Fruit fly (Drosophila melanogaster) whole organism, pupa: Measurements from ENCODE around the gene CG5861.
A peak's percentile ranks its signal among the peaks of the same experiment; 100 is the strongest.

Experiments used
- CG10348 ChIP-seq: fragments of 200-800 bp; sonication (Bioruptor generic); IDR thresholded peaks from 2 replicates; pipeline ENCODE4 v1.3.6; 2022; ENCODE audit warnings: missing biosample characterization, missing genetic modification characterization
- CG12605 ChIP-seq: fragments of 200-800 bp; sonication (Bioruptor generic); IDR thresholded peaks from 2 replicates; pipeline ENCODE4 v1.3.6; 2022; ENCODE audit warnings: missing biosample characterization, missing genetic modification characterization
- CG13204 ChIP-seq: fragments of 200-800 bp; sonication (Bioruptor generic); optimal IDR thresholded peaks from 2 replicates; lab custom pipeline; 2018; ENCODE audit warnings: missing biosample characterization, mild to moderate bottlenecking, missing genetic modification characterization, moderate library complexity
- CG14655 ChIP-seq: fragments of 200-800 bp; sonication (Bioruptor generic); optimal IDR thresholded peaks from 3 replicates; lab custom pipeline; 2017; ENCODE audit warnings: mild to moderate bottlenecking, missing biosample characterization, missing genetic modification reagents, missing genetic modification characterization
- CG15710 ChIP-seq: fragments of 200-800 bp; sonication (Bioruptor generic); optimal IDR thresholded peaks from 2 replicates; lab custom pipeline; 2018; ENCODE audit warnings: missing biosample characterization, mild to moderate bottlenecking, missing genetic modification characterization, moderate library complexity
- CG17806 ChIP-seq: fragments of 200-800 bp; sonication (Bioruptor generic); optimal IDR thresholded peaks from 2 replicates; lab custom pipeline; 2018; ENCODE audit warnings: missing biosample characterization, mild to moderate bottlenecking, missing genetic modification characterization, moderate library complexity
- CG32121 ChIP-seq: fragments of 200-800 bp; sonication (Bioruptor generic); IDR thresholded peaks from 2 replicates; pipeline ENCODE4 v1.3.6; 2022; ENCODE audit warnings: missing biosample characterization, missing genetic modification characterization
- CG34367 ChIP-seq: fragments of 200-800 bp; sonication (Bioruptor generic); optimal IDR thresholded peaks from 2 replicates; lab custom pipeline; 2018; ENCODE audit warnings: missing biosample characterization, mild to moderate bottlenecking, missing genetic modification characterization
- CG4496 ChIP-seq: fragments of 200-800 bp; sonication (Bioruptor generic); IDR thresholded peaks from 3 replicates; pipeline ENCODE4 v1.3.6; 2022; ENCODE audit warnings: missing biosample characterization, missing genetic modification characterization
- CG8159 ChIP-seq: fragments of 200-800 bp; sonication (Bioruptor generic); optimal IDR thresholded peaks from 3 replicates; lab custom pipeline; 2018; ENCODE audit warnings: missing biosample characterization, mild to moderate bottlenecking, missing genetic modification characterization, moderate library complexity
- CG8301 ChIP-seq: fragments of 200-800 bp; sonication (Bioruptor generic); optimal IDR thresholded peaks from 2 replicates; lab custom pipeline; 2018; ENCODE audit warnings: missing biosample characterization, mild to moderate bottlenecking, missing genetic modification characterization
- CG9948 ChIP-seq: fragments of 200-800 bp; sonication (Bioruptor generic); optimal IDR thresholded peaks from 2 replicates; lab custom pipeline; 2018; ENCODE audit warnings: missing biosample characterization, mild to moderate bottlenecking, missing genetic modification characterization, moderate library complexity
- D1 ChIP-seq: fragments of 200-800 bp; sonication (Bioruptor generic); optimal IDR thresholded peaks from 2 replicates; lab custom pipeline; 2018; ENCODE audit warnings: missing biosample characterization, mild to moderate bottlenecking, missing genetic modification characterization, moderate library complexity
- EcR ChIP-seq: fragments of 200-800 bp; sonication (Bioruptor generic); optimal IDR thresholded peaks from 3 replicates; lab custom pipeline; 2019; ENCODE audit warnings: missing biosample characterization, missing genetic modification characterization, mild to moderate bottlenecking, moderate library complexity, missing genetic modification reagents
- Ets98B ChIP-seq: fragments of 200-800 bp; sonication (Bioruptor generic); IDR thresholded peaks from 2 replicates; pipeline ENCODE4 v1.3.6; 2022; ENCODE audit warnings: missing biosample characterization, missing genetic modification characterization
- Pif1A ChIP-seq: fragments of 200-800 bp; sonication (Bioruptor generic); optimal IDR thresholded peaks from 3 replicates; lab custom pipeline; 2016; ENCODE audit warnings: missing biosample characterization, missing genetic modification characterization
- Pif1B ChIP-seq: fragments of 200-800 bp; sonication (Bioruptor generic); optimal IDR thresholded peaks from 3 replicates; lab custom pipeline; 2016; ENCODE audit warnings: missing biosample characterization, missing genetic modification characterization
- Snoo ChIP-seq: fragments of 200-800 bp; sonication (Bioruptor generic); optimal IDR thresholded peaks from 3 replicates; lab custom pipeline; 2017; ENCODE audit warnings: missing biosample characterization, mild to moderate bottlenecking, missing genetic modification characterization, inconsistent platforms
- fd96Ca ChIP-seq: fragments of 200-800 bp; sonication (Bioruptor generic); IDR thresholded peaks from 3 replicates; pipeline ENCODE4 v1.3.6; 2022; ENCODE audit warnings: missing biosample characterization, missing genetic modification characterization
- gl ChIP-seq: fragments of 200-800 bp; sonication (Bioruptor generic); optimal IDR thresholded peaks from 2 replicates; lab custom pipeline; 2018; ENCODE audit warnings: missing biosample characterization, mild to moderate bottlenecking, missing genetic modification characterization
- rn ChIP-seq: fragments of 200-800 bp; sonication (Bioruptor generic); IDR thresholded peaks from 2 replicates; pipeline ENCODE4 v1.3.6; 2022; ENCODE audit warnings: missing biosample characterization, missing genetic modification characterization

The CG5861 gene

DNA sequence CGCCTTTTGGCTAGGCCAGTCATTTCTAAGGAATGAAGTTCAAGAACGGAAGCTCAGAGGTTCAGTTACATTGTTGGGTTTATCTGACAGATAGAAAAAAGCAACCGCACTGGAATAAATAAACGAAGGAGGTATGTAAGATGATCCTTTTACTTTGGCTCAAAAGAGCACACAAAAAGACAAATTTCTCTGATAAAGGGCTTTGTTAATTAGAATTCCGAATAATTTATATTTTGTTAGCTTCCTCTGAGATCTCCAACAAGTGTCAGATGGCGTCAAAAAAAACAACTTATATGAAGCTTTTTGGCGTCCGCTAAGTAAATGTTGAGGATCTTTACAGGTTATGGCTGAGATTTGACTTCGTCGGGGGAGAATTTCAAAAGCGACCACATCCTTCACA, 30.7 kb upstream of the CG5861 start, which contains the start of gene CG31817:
CG31817 (minus strand) TSS at position 101 of the 400 bp plus-strand sequence.
- TF ChIP-seq Snoo (no peak), EcR (no peak), D1 (no peak), gl (tag; lab: Kevin White, UChicago) (no peak)

DNA sequence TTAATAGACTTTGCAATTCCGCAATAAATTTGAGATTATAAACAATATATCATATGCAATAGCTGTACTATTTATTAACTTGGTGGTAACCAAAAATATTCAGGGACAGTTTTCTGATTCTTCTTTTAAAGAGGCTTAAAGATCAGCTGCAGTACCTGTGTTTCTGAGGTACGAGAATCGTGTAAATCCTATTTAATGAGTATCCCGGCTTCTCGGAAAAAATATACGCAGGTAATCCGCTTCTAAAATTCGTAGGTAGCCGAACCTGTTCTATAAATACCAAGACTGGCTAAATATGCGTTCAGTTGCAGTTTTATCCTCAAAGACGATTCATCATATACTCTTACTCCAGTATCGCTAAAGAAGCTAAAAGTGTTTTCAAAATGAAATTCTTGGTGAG, 22.5 kb upstream of the CG5861 start, which contains the start of gene CG4440:
CG4440 (plus strand) TSS at position 301 of the 400 bp plus-strand sequence.
- TF ChIP-seq CG17806 (tag; lab: Kevin White, UChicago) (no peak), CG32121 (no peak), CG15710 (tag; lab: Kevin White, UChicago) (no peak), fd96Ca (GFP tag; lab: Robert Waterston, UW) (no peak), rn (GFP tag; lab: Robert Waterston, UW) (no peak), CG8301 (tag; lab: Kevin White, UChicago) (no peak), CG4496 (GFP tag; lab: Robert Waterston, UW) (no peak), CG13204 (no peak), Pif1B (GFP tag; lab: Kevin White, UChicago) (no peak), CG9948 (tag; lab: Kevin White, UChicago) (no peak), CG34367 (no peak), CG8159 (tag; lab: Kevin White, UChicago) (no peak), gl (tag; lab: Kevin White, UChicago) (no peak), CG10348 (no peak), EcR (no peak), Snoo (no peak), Ets98B (no peak)

DNA sequence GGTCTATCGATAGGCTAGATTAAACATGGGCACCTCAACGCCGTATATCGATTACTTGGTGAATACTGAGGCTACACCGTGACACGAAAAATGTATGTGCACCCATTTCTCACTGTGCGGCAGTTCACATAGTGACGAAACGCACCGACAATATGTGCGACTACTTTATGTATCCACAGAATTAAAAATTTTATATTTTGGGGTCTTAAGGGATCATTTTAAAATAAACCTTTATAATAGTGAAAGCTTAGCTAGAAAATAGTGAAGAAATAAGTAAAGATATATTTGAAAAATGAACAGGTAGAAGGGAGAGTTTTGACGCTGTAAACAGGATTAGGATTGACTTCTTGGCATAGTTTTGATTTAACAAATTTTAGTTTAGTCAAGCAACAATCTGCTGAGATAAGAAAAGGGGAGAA, 22.0 kb upstream of the CG5861 start, which contains the start of gene mRpL4:
mRpL4 (minus strand) TSS at position 31 of the 419 bp plus-strand sequence.
- TF ChIP-seq CG9948 (tag; lab: Kevin White, UChicago) (no peak), Snoo (peak; percentile 14), D1 (peak; percentile 71), CG32121 (peak; percentile 27; the same call in 1 of the 2 replicates)

DNA sequence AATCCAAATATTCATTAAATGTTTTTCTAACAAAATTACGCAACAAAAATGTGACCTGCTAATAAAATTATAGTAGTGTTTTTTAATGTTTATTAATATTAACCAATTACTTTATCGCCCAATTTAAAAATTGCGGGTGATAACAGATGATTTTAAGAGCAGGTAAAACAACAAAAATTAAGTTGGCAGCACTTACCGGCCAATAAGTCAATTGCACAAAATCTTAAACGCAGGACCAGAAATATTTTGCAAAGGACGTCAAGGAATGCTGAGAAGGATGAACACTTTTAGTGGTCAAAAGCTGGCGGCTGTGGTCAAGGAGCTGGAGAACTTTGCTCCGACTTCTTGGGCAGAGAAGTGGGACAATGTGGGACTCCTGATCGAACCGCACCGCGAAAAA, 19.8 kb upstream of the CG5861 start, which contains the start of gene CG4278:
CG4278 (plus strand) TSS at position 178 of the 400 bp plus-strand sequence.
- no peak for TF ChIP-seq EcR
- no peak for TF ChIP-seq CG32121
- TF ChIP-seq Pif1A (GFP tag; lab: Kevin White, UChicago), result no peak
- TF ChIP-seq CG15710 (tag; lab: Kevin White, UChicago), result no peak
- no peak for TF ChIP-seq CG9948 (tag; lab: Kevin White, UChicago)
- TF ChIP-seq D1, result peak; percentile 79
- TF ChIP-seq CG34367, result no peak
- no peak for TF ChIP-seq CG12605 (GFP tag; lab: Robert Waterston, UW)

DNA sequence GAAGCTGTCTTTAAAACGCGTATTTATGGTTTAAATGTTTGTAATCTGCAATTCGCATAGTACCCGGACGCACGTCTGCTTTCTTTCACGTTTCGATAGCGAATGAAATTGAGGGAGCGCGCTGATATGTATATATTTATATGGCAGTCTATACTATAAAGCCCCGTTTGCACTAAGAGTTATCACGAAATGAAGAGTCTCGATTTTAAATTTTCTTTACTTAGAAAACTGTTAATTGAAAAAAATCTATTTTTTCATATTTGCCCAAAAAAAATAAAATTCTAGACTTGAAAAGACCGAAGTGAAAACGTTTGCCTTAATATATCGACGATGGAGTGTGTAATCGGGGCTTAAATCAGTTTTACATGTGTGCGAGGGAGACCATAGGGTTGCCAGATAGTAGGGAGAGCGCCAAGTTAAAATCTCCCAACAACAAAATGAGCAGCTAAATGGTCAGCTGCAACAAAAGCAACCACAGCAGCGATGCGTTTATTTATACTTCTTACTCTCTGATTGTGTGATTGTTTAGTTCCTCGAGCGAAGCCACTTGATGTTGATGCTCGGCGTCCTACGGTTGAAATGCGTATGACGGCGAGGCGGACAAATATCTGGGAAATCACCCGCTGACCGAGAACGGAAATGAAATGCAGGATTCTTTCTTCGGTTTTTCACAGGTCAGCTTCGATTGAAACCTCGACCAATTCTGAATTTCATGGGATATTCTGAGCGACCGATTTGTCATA, 18.6 kb upstream of the CG5861 start, which contains the start of gene cact:
cact (minus strand) TSS at position 693 of the 743 bp plus-strand sequence.
- peak; percentile 88 for TF ChIP-seq CG14655 (GFP tag; lab: Kevin White, UChicago)
- TF ChIP-seq CG8159 (tag; lab: Kevin White, UChicago), result peak; percentile 90
- TF ChIP-seq CG34367, result peak; percentile 79
- peak; percentile 84 for TF ChIP-seq CG15710 (tag; lab: Kevin White, UChicago)
- peak; percentile 84 for TF ChIP-seq CG8301 (tag; lab: Kevin White, UChicago)
- peak; percentile 91 for TF ChIP-seq CG17806 (tag; lab: Kevin White, UChicago)
- TF ChIP-seq CG12605 (GFP tag; lab: Robert Waterston, UW), result peak; percentile 79
- TF ChIP-seq CG4496 (GFP tag; lab: Robert Waterston, UW), result peak; percentile 91
- TF ChIP-seq CG32121, result peak; percentile 90
- TF ChIP-seq EcR, result peak; percentile 15
- peak; percentile 92 for TF ChIP-seq Ets98B
- peak; percentile 84 for TF ChIP-seq Pif1B (GFP tag; lab: Kevin White, UChicago)
- TF ChIP-seq Snoo, result peak; percentile 87
- peak; percentile 83 for TF ChIP-seq rn (GFP tag; lab: Robert Waterston, UW)
- peak; percentile 34 for TF ChIP-seq D1
- TF ChIP-seq CG9948 (tag; lab: Kevin White, UChicago), result peak; percentile 87
- TF ChIP-seq Pif1A (GFP tag; lab: Kevin White, UChicago), result peak; percentile 90
- no peak for TF ChIP-seq CG13204
- TF ChIP-seq CG10348, result peak; percentile 59
- TF ChIP-seq fd96Ca (GFP tag; lab: Robert Waterston, UW), result peak; percentile 81; the same call in 2 of the 3 replicates
- peak; percentile 42 for TF ChIP-seq gl (tag; lab: Kevin White, UChicago)

DNA sequence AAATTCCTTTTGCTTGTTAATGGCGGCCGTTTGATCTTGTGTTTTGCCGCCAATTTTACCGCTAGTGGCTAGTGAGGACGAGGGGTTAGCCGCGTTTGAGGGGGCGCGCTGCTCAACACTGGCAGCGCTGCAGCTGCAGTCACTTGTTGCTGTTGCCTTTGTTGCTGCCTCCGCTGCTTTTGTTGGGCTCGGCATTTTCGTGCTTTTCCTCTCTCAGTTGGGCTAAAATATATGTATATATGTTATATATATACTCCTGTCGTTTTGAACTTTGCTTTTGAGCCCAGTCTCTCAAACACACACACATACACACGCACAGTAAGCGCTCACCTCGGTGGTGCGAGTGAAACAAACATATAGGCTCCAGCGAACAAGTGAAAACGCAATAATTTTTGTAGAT, 17.7 kb upstream of the CG5861 start:
- peak; percentile 31; the same call in 1 of the 2 replicates for TF ChIP-seq Ets98B
- TF ChIP-seq gl (tag; lab: Kevin White, UChicago), result no peak
- TF ChIP-seq CG17806 (tag; lab: Kevin White, UChicago), result no peak
- peak; percentile 8 for TF ChIP-seq CG8159 (tag; lab: Kevin White, UChicago)
- TF ChIP-seq Snoo, result peak; percentile 10
- TF ChIP-seq rn (GFP tag; lab: Robert Waterston, UW), result no peak
- TF ChIP-seq CG32121, result peak; percentile 32; the same call in 1 of the 2 replicates
- no peak for TF ChIP-seq CG8301 (tag; lab: Kevin White, UChicago)
- TF ChIP-seq CG13204, result peak; percentile 78
- TF ChIP-seq CG10348, result no peak
- TF ChIP-seq CG15710 (tag; lab: Kevin White, UChicago), result no peak
- peak; percentile 57 for TF ChIP-seq Pif1B (GFP tag; lab: Kevin White, UChicago)
- TF ChIP-seq CG9948 (tag; lab: Kevin White, UChicago), result no peak
- TF ChIP-seq CG34367, result no peak
- TF ChIP-seq EcR, result peak; percentile 60
- peak; percentile 79 for TF ChIP-seq CG4496 (GFP tag; lab: Robert Waterston, UW)
- TF ChIP-seq Pif1A (GFP tag; lab: Kevin White, UChicago), result peak; percentile 36
- peak; percentile 35; the same call in 1 of the 3 replicates for TF ChIP-seq fd96Ca (GFP tag; lab: Robert Waterston, UW)
- peak; percentile 92 for TF ChIP-seq CG12605 (GFP tag; lab: Robert Waterston, UW)
- no peak for TF ChIP-seq D1
- peak; percentile 13 for TF ChIP-seq CG14655 (GFP tag; lab: Kevin White, UChicago)
